Worm (Caenorhabditis elegans) whole organism, L1 larva: ENCODE measurements around the gene T19C3.6.

Source experiments
- aha-1 ChIP-seq: fragments of 150-350 bp; optimal IDR thresholded peaks from 2 replicates; lab custom pipeline; 2014; ENCODE audit warnings: missing biosample characterization, missing genetic modification characterization
- alr-1 ChIP-seq: fragments of 200-800 bp; sonication (Bioruptor generic); optimal IDR thresholded peaks from 2 replicates; lab custom pipeline; 2018; ENCODE audit warnings: borderline replicate concordance, mild to moderate bottlenecking, missing genetic modification characterization, missing compliant biosample characterization
- aly-2 ChIP-seq: fragments of 150-350 bp; optimal IDR thresholded peaks from 2 replicates; lab custom pipeline; 2014; ENCODE audit warnings: missing biosample characterization, missing genetic modification characterization
- egl-27 ChIP-seq, 2 experiments: fragments of 150-350 bp in 1 of 2; sonication (generic microtip); optimal IDR thresholded peaks; 3 replicates each; lab custom pipeline; 2017 to 2018; ENCODE audit warnings: missing biosample characterization in 2 of 2, missing genetic modification characterization in 2 of 2, missing genetic modification reagents in 2 of 2
- fos-1 ChIP-seq: fragments of 150-350 bp; optimal IDR thresholded peaks from 2 replicates; lab custom pipeline; 2014; ENCODE audit warnings: missing biosample characterization, missing genetic modification characterization
- lin-14 ChIP-seq: fragments of 200-800 bp; sonication (Bioruptor generic); optimal IDR thresholded peaks from 2 replicates; lab custom pipeline; 2018; ENCODE audit warnings: mild to moderate bottlenecking, missing genetic modification characterization, moderate library complexity, missing compliant biosample characterization
- lsy-2 ChIP-seq, 2 experiments: fragments of 150-350 bp; optimal IDR thresholded peaks; 2 replicates each; lab custom pipeline; 2014; ENCODE audit warnings: missing biosample characterization in 2 of 2, missing genetic modification characterization in 2 of 2
- nhr-19 ChIP-seq: fragments of 200-800 bp; sonication (Bioruptor generic); conservative IDR thresholded peaks from 2 replicates; pipeline ENCODE4 v1.3.6; 2022; ENCODE audit warnings: missing genetic modification characterization, missing compliant biosample characterization
- nhr-71 ChIP-seq: sonication (generic microtip); optimal IDR thresholded peaks from 2 replicates; lab custom pipeline; 2016; ENCODE audit warnings: mild to moderate bottlenecking, missing genetic modification characterization, moderate library complexity, missing compliant biosample characterization
- pqm-1 ChIP-seq: sonication (generic microtip); optimal IDR thresholded peaks from 3 replicates; lab custom pipeline; 2017; ENCODE audit warnings: missing biosample characterization, missing genetic modification characterization
- rnt-1 ChIP-seq: sonication (generic microtip); optimal IDR thresholded peaks from 2 replicates; lab custom pipeline; 2016; ENCODE audit warnings: mild to moderate bottlenecking, missing genetic modification characterization, moderate library complexity, missing compliant biosample characterization
- snu-23 ChIP-seq: sonication (generic microtip); optimal IDR thresholded peaks from 2 replicates; lab custom pipeline; 2016; ENCODE audit warnings: missing genetic modification characterization, missing compliant biosample characterization
- unc-86 ChIP-seq: sonication (generic microtip); optimal IDR thresholded peaks from 2 replicates; lab custom pipeline; 2016; ENCODE audit warnings: missing genetic modification characterization, missing compliant biosample characterization

ce11 chrIII:617467-617866 lies 13.9 kb downstream of the T19C3.6 start, which contains the start of gene T19C3.2:
- TF ChIP-seq fos-1 (tag; lab: Kevin White, UChicago) (no peak), aha-1 (tag; lab: Kevin White, UChicago) (no peak), pqm-1 (tag; lab: Kevin White, UChicago) (no peak), snu-23 (GFP tag; lab: Kevin White, UChicago) (no peak), lsy-2 (tag; optimal IDR thresholded peaks at IDR 0.05; lab: Kevin White, UChicago) (no peak), rnt-1 (tag; lab: Kevin White, UChicago) (no peak), alr-1 (tag; lab: Kevin White, UChicago) (no peak), egl-27 (tag; optimal IDR thresholded peaks at IDR 0.05; lab: Kevin White, UChicago) (no peak), nhr-71 (no peak), aly-2 (tag; lab: Kevin White, UChicago) (no peak), lin-14 (GFP tag; lab: Kevin White, UChicago) (no peak), nhr-19 (GFP tag; lab: Robert Waterston, UW) (no peak), unc-86 (tag; lab: Kevin White, UChicago) (no peak)
